Fruit fly (Drosophila melanogaster) whole organism, embryonic: Measurements from ENCODE around the gene yellow-f.

Experiments used
- Atf3 ChIP-seq: fragments of 200-800 bp; sonication (Bioruptor generic); optimal IDR thresholded peaks from 3 replicates; lab custom pipeline; 2016; ENCODE audit warnings: missing biosample characterization, missing genetic modification characterization
- B-H2 ChIP-seq: fragments of 200-800 bp; sonication (Bioruptor generic); optimal IDR thresholded peaks from 2 replicates; lab custom pipeline; 2018; ENCODE audit warnings: missing biosample characterization, mild to moderate bottlenecking, missing genetic modification characterization
- CG11696 ChIP-seq: fragments of 200-800 bp; sonication (Bioruptor generic); IDR thresholded peaks from 2 replicates; pipeline ENCODE4 v1.3.6; 2022; ENCODE audit warnings: missing biosample characterization, missing genetic modification characterization
- CG13624 ChIP-seq: fragments of 200-800 bp; sonication (Bioruptor generic); optimal IDR thresholded peaks from 2 replicates; lab custom pipeline; 2016; ENCODE audit warnings: missing biosample characterization, missing genetic modification characterization
- CG14667 ChIP-seq: fragments of 200-800 bp; sonication (Bioruptor generic); IDR thresholded peaks from 2 replicates; pipeline ENCODE4 v1.3.6; 2022; ENCODE audit warnings: missing biosample characterization, missing genetic modification characterization
- CG14710 ChIP-seq: fragments of 200-800 bp; sonication (Bioruptor generic); optimal IDR thresholded peaks from 3 replicates; lab custom pipeline; 2019; ENCODE audit warnings: missing biosample characterization, mild to moderate bottlenecking, missing genetic modification characterization, moderate library complexity
- CG18619 ChIP-seq: fragments of 200-800 bp; sonication (Bioruptor generic); optimal IDR thresholded peaks from 3 replicates; lab custom pipeline; 2017; ENCODE audit warnings: missing biosample characterization, mild to moderate bottlenecking, missing genetic modification characterization
- CG31388 ChIP-seq: fragments of 200-800 bp; sonication (Bioruptor generic); optimal IDR thresholded peaks from 2 replicates; lab custom pipeline; 2016; ENCODE audit warnings: missing biosample characterization, missing genetic modification characterization
- CG3163 ChIP-seq: fragments of 200-800 bp; sonication (Bioruptor generic); optimal IDR thresholded peaks from 3 replicates; lab custom pipeline; 2016; ENCODE audit warnings: missing biosample characterization, missing genetic modification characterization
- CG32767 ChIP-seq: fragments of 200-800 bp; sonication (Bioruptor generic); IDR thresholded peaks from 2 replicates; pipeline ENCODE4 v1.3.6; 2022; ENCODE audit warnings: missing biosample characterization, missing genetic modification characterization
- CG32772 ChIP-seq: fragments of 200-800 bp; sonication (Bioruptor generic); IDR thresholded peaks from 2 replicates; pipeline ENCODE4 v1.3.6; 2022; ENCODE audit warnings: missing biosample characterization, missing genetic modification characterization
- CG34422 ChIP-seq: fragments of 200-800 bp; sonication (Bioruptor generic); IDR thresholded peaks from 3 replicates; pipeline ENCODE4 v1.3.6; 2022; ENCODE audit warnings: missing biosample characterization, missing genetic modification characterization
- CG4730 ChIP-seq: fragments of 200-800 bp; sonication (Bioruptor generic); IDR thresholded peaks from 2 replicates; pipeline ENCODE4 v1.3.6; 2022; ENCODE audit warnings: missing biosample characterization, missing genetic modification characterization
- CG4820 ChIP-seq: fragments of 200-800 bp; sonication (Bioruptor generic); optimal IDR thresholded peaks from 3 replicates; lab custom pipeline; 2016; ENCODE audit warnings: missing biosample characterization, missing genetic modification characterization
- CG6254 ChIP-seq: fragments of 200-800 bp; sonication (Bioruptor generic); optimal IDR thresholded peaks from 3 replicates; lab custom pipeline; 2017; ENCODE audit warnings: mild to moderate bottlenecking, missing biosample characterization, missing genetic modification reagents, missing genetic modification characterization
- CG8089 ChIP-seq: fragments of 200-800 bp; sonication (Bioruptor generic); optimal IDR thresholded peaks from 3 replicates; lab custom pipeline; 2016; ENCODE audit warnings: missing biosample characterization, missing genetic modification characterization
- CG8388 ChIP-seq: fragments of 200-800 bp; sonication (Bioruptor generic); optimal IDR thresholded peaks from 2 replicates; lab custom pipeline; 2019; ENCODE audit warnings: missing biosample characterization, mild to moderate bottlenecking, missing genetic modification characterization, moderate library complexity
- D19B ChIP-seq: fragments of 200-800 bp; sonication (Bioruptor generic); optimal IDR thresholded peaks from 2 replicates; lab custom pipeline; 2017; ENCODE audit warnings: missing biosample characterization, mild to moderate bottlenecking, missing genetic modification characterization
- Dll ChIP-seq: fragments of 200-800 bp; sonication (Bioruptor generic); IDR thresholded peaks from 4 replicates; pipeline ENCODE4 v1.3.6; 2022; ENCODE audit warnings: missing biosample characterization, missing genetic modification characterization; ENCODE audit not compliant: partially characterized antibody
- Gsc ChIP-seq: fragments of 200-800 bp; sonication (Bioruptor generic); IDR thresholded peaks from 2 replicates; pipeline ENCODE4 v1.3.6; 2022; ENCODE audit warnings: missing biosample characterization, missing genetic modification characterization
- HLH54F ChIP-seq: fragments of 200-800 bp; sonication (Bioruptor generic); optimal IDR thresholded peaks from 3 replicates; lab custom pipeline; 2016; ENCODE audit warnings: missing biosample characterization, missing genetic modification characterization
- Hmx ChIP-seq: fragments of 200-800 bp; sonication (Bioruptor generic); optimal IDR thresholded peaks from 2 replicates; lab custom pipeline; 2016; ENCODE audit warnings: missing biosample characterization, missing genetic modification characterization
- Hr39 ChIP-seq: fragments of >200 bp; optimal IDR thresholded peaks from 2 replicates; lab custom pipeline; 2017
- Mad ChIP-seq: fragments of 200-800 bp; sonication (Bioruptor generic); optimal IDR thresholded peaks from 2 replicates; lab custom pipeline; 2016; ENCODE audit warnings: missing biosample characterization, missing genetic modification characterization
- Max ChIP-seq: fragments of 200-800 bp; sonication (Bioruptor generic); optimal IDR thresholded peaks from 2 replicates; lab custom pipeline; 2016; ENCODE audit warnings: missing biosample characterization, mild to moderate bottlenecking, missing genetic modification characterization
- Myb ChIP-seq: fragments of 200-800 bp; sonication (Bioruptor generic); optimal IDR thresholded peaks from 2 replicates; lab custom pipeline; 2016; ENCODE audit warnings: missing biosample characterization, missing genetic modification characterization
- Usf ChIP-seq: fragments of 200-800 bp; sonication (Bioruptor generic); optimal IDR thresholded peaks from 2 replicates; lab custom pipeline; 2017; ENCODE audit warnings: missing genotype, missing biosample characterization, missing genetic modification characterization
- Xbp1 ChIP-seq: fragments of 200-800 bp; sonication (Bioruptor generic); optimal IDR thresholded peaks from 3 replicates; lab custom pipeline; 2016; ENCODE audit warnings: missing biosample characterization, mild to moderate bottlenecking, missing genetic modification characterization
- amos ChIP-seq: fragments of 200-800 bp; sonication (Bioruptor generic); IDR thresholded peaks from 2 replicates; pipeline ENCODE4 v1.3.6; 2022; ENCODE audit warnings: missing biosample characterization, missing genetic modification characterization; ENCODE audit not compliant: partially characterized antibody
- bowl ChIP-seq: fragments of 200-800 bp; sonication (Bioruptor generic); IDR thresholded peaks from 2 replicates; pipeline ENCODE4 v1.3.6; 2022; ENCODE audit warnings: missing biosample characterization, missing genetic modification characterization
- chn ChIP-seq: fragments of 200-800 bp; sonication (Bioruptor generic); optimal IDR thresholded peaks from 2 replicates; lab custom pipeline; 2016; ENCODE audit warnings: missing biosample characterization, missing genetic modification characterization
- ci ChIP-seq: fragments of 200-800 bp; sonication (Bioruptor generic); IDR thresholded peaks from 3 replicates; pipeline ENCODE4 v1.3.6; 2022; ENCODE audit warnings: missing biosample characterization, missing genetic modification characterization
- esg ChIP-seq: fragments of 200-800 bp; sonication (Bioruptor generic); conservative IDR thresholded peaks from 2 replicates; pipeline ENCODE4 v1.3.6; 2022; ENCODE audit warnings: missing biosample characterization, missing genetic modification characterization
- ewg ChIP-seq: fragments of 200-800 bp; sonication (Bioruptor generic); optimal IDR thresholded peaks from 3 replicates; lab custom pipeline; 2017; ENCODE audit warnings: mild to moderate bottlenecking, missing biosample characterization, missing genetic modification reagents, missing genetic modification characterization
- ftz-f1 ChIP-seq: fragments of 200-800 bp; sonication (Bioruptor generic); optimal IDR thresholded peaks from 2 replicates; lab custom pipeline; 2016; ENCODE audit warnings: missing biosample characterization, missing genetic modification characterization
- gsb-n ChIP-seq: fragments of 200-800 bp; sonication (Bioruptor generic); optimal IDR thresholded peaks from 3 replicates; lab custom pipeline; 2018; ENCODE audit warnings: missing biosample characterization, mild to moderate bottlenecking, missing genetic modification characterization
- hkb ChIP-seq, 2 experiments: fragments of 200-800 bp in 1 of 2; fragments of >200 bp in 1 of 2; sonication (Bioruptor generic) in 1 of 2; IDR thresholded peaks in 1 of 2; optimal IDR thresholded peaks in 1 of 2; 2 replicates each; pipeline versions ENCODE4 v1.3.6 to Lab custom; 2017 to 2022; ENCODE audit warnings: missing biosample characterization in 1 of 2, missing genetic modification characterization in 1 of 2
- mam ChIP-seq: fragments of 200-800 bp; sonication (Bioruptor generic); optimal IDR thresholded peaks from 3 replicates; lab custom pipeline; 2016; ENCODE audit warnings: missing biosample characterization, missing genetic modification characterization
- pfk ChIP-seq: fragments of 200-800 bp; sonication (Bioruptor generic); optimal IDR thresholded peaks from 2 replicates; lab custom pipeline; 2018; ENCODE audit warnings: missing biosample characterization, mild to moderate bottlenecking, missing genetic modification characterization, moderate library complexity
- prd ChIP-seq, 3 experiments: fragments of >200 bp in 2 of 3; fragments of 200-800 bp in 1 of 3; sonication (Bioruptor generic) in 1 of 3; optimal IDR thresholded peaks in 2 of 3; IDR thresholded peaks in 1 of 3; 2 replicates in 2 of 3; 3 replicates in 1 of 3; pipeline versions ENCODE4 v1.3.6 to Lab custom; 2017 to 2022; ENCODE audit warnings: missing biosample characterization in 1 of 3, missing genetic modification characterization in 1 of 3
- repo ChIP-seq: fragments of 200-800 bp; sonication (Bioruptor generic); optimal IDR thresholded peaks from 2 replicates; lab custom pipeline; 2016; ENCODE audit warnings: missing biosample characterization, missing genetic modification characterization
- ro ChIP-seq: fragments of 200-800 bp; sonication (Bioruptor generic); IDR thresholded peaks from 2 replicates; pipeline ENCODE4 v1.3.6; 2022; ENCODE audit warnings: missing biosample characterization, missing genetic modification characterization
- sim ChIP-seq: fragments of 200-800 bp; sonication (Bioruptor generic); IDR thresholded peaks from 2 replicates; pipeline ENCODE4 v1.3.6; 2022; ENCODE audit warnings: missing biosample characterization, missing genetic modification characterization
- sisA ChIP-seq: fragments of 200-800 bp; sonication (Bioruptor generic); IDR thresholded peaks from 2 replicates; pipeline ENCODE4 v1.3.6; 2022; ENCODE audit warnings: missing biosample characterization, missing genetic modification characterization
- so ChIP-seq: fragments of 200-800 bp; sonication (Bioruptor generic); IDR thresholded peaks from 3 replicates; pipeline ENCODE4 v1.3.6; 2022; ENCODE audit warnings: missing biosample characterization, missing genetic modification characterization
- sug ChIP-seq: fragments of 200-800 bp; optimal IDR thresholded peaks from 2 replicates; lab custom pipeline; 2019; ENCODE audit warnings: missing biosample characterization, mild to moderate bottlenecking, missing genetic modification characterization, moderate library complexity
- tgo ChIP-seq: fragments of 200-800 bp; sonication (Bioruptor generic); IDR thresholded peaks from 3 replicates; pipeline ENCODE4 v1.3.6; 2022; ENCODE audit warnings: missing biosample characterization, missing genetic modification characterization
- trh ChIP-seq: fragments of 200-800 bp; sonication (Bioruptor generic); optimal IDR thresholded peaks from 2 replicates; lab custom pipeline; 2016; ENCODE audit warnings: missing biosample characterization, missing genetic modification characterization
- twi ChIP-seq: fragments of 200-800 bp; optimal IDR thresholded peaks from 2 replicates; lab custom pipeline; 2019; ENCODE audit warnings: missing biosample characterization, mild to moderate bottlenecking, missing genetic modification characterization, moderate library complexity
- vvl ChIP-seq: fragments of 200-800 bp; sonication (Bioruptor generic); IDR thresholded peaks from 2 replicates; pipeline ENCODE4 v1.3.6; 2022; ENCODE audit warnings: missing biosample characterization, missing genetic modification characterization
- z ChIP-seq: fragments of 200-800 bp; sonication (Bioruptor generic); IDR thresholded peaks from 3 replicates; pipeline ENCODE4 v1.3.6; 2022; ENCODE audit warnings: missing biosample characterization, missing genetic modification characterization
- zen2 ChIP-seq: fragments of 200-800 bp; sonication (Bioruptor generic); IDR thresholded peaks from 3 replicates; pipeline ENCODE4 v1.3.6; 2022; ENCODE audit warnings: missing biosample characterization, missing genetic modification characterization; ENCODE audit not compliant: partially characterized antibody

yellow-f gene

dm6 chr3R:13018284-13018900 lies 25.4 kb upstream of the yellow-f start (continued):
- TF ChIP-seq bowl (GFP tag; lab: Robert Waterston, UW) (no peak), CG18619 (no peak), HLH54F (GFP tag; lab: Kevin White, UChicago) (no peak), z (GFP tag; lab: Robert Waterston, UW) (no peak), Usf (GFP tag; lab: Kevin White, UChicago) (no peak), Gsc (no peak), Dll (no peak), CG4820 (GFP tag; lab: Kevin White, UChicago) (no peak), so (GFP tag; lab: Robert Waterston, UW) (no peak), CG8089 (GFP tag; lab: Kevin White, UChicago) (no peak), CG14667 (GFP tag; lab: Robert Waterston, UW) (no peak), CG32767 (GFP tag; lab: Robert Waterston, UW) (no peak), trh (no peak), CG6254 (GFP tag; lab: Kevin White, UChicago) (peak; percentile 42), twi (tag; lab: Kevin White, UChicago) (no peak), Atf3 (GFP tag; lab: Kevin White, UChicago) (no peak), CG3163 (GFP tag; lab: Kevin White, UChicago) (no peak), chn (GFP tag; lab: Kevin White, UChicago) (no peak), B-H2 (GFP tag; lab: Kevin White, UChicago) (no peak), CG8388 (no peak), CG34422 (GFP tag; lab: Robert Waterston, UW) (no peak), ro (GFP tag; lab: Robert Waterston, UW) (no peak), sisA (GFP tag; lab: Robert Waterston, UW) (no peak), vvl (GFP tag; lab: Robert Waterston, UW) (no peak), sug (tag; lab: Kevin White, UChicago) (peak; percentile 94), tgo (GFP tag; lab: Robert Waterston, UW) (no peak), repo (GFP tag; lab: Kevin White, UChicago) (no peak), Myb (no peak), Max (no peak), CG4730 (GFP tag; lab: Robert Waterston, UW) (no peak), Hr39 (no peak), prd (optimal IDR thresholded peaks at IDR 0.05; lab: Kevin White, UChicago) (no peak), prd (GFP tag; IDR thresholded peaks at IDR 0.05; lab: Robert Waterston, UW) (no peak), ci (no peak), CG31388 (no peak), amos (GFP tag; lab: Robert Waterston, UW) (no peak), CG32772 (GFP tag; lab: Robert Waterston, UW) (no peak), Xbp1 (GFP tag; lab: Kevin White, UChicago) (no peak), sim (GFP tag; lab: Robert Waterston, UW) (no peak), D19B (no peak), pfk (GFP tag; lab: Kevin White, UChicago) (peak; percentile 1), mam (no peak), CG11696 (no peak), hkb (optimal IDR thresholded peaks at IDR 0.05; lab: Kevin White, UChicago) (no peak), hkb (GFP tag; IDR thresholded peaks at IDR 0.05; lab: Robert Waterston, UW) (0 out of 2 replicates have a peak, but pooled peaks have one; percentile 24), CG13624 (no peak), ftz-f1 (GFP tag; lab: Kevin White, UChicago) (peak; percentile 7), zen2 (GFP tag; lab: Robert Waterston, UW) (no peak), Mad (GFP tag; lab: Kevin White, UChicago) (no peak), gsb-n (tag; lab: Kevin White, UChicago) (no peak), esg (GFP tag; lab: Robert Waterston, UW) (no peak), ewg (GFP tag; lab: Kevin White, UChicago) (no peak), CG14710 (tag; lab: Kevin White, UChicago) (no peak), Hmx (GFP tag; lab: Kevin White, UChicago) (no peak)
